Worm (Caenorhabditis elegans) whole organism, L4 larva: Measurements from ENCODE around the gene phf-32.

Experiments
- T20F7.1 ChIP-seq: fragments of 200-800 bp; sonication (Bioruptor generic); optimal IDR thresholded peaks from 2 replicates; lab custom pipeline; 2018; ENCODE audit warnings: mild to moderate bottlenecking, missing genetic modification characterization, missing compliant biosample characterization
- Y48G9A.11 ChIP-seq: fragments of 200-800 bp; sonication (Bioruptor generic); IDR thresholded peaks from 2 replicates; pipeline ENCODE4 v1.3.6; 2022; ENCODE audit warnings: missing genetic modification reagents, missing genetic modification characterization, missing compliant biosample characterization
- ZK546.5 ChIP-seq, 2 experiments: sonication (generic microtip); optimal IDR thresholded peaks; 2 replicates each; lab custom pipeline; 2017; ENCODE audit warnings: missing biosample characterization in 2 of 2, missing genetic modification characterization in 2 of 2
- aha-1 ChIP-seq: fragments of 150-350 bp; peaks from one replicate; lab custom pipeline; 2014; ENCODE audit warnings: missing biosample characterization, missing genetic modification characterization
- aly-2 ChIP-seq: sonication (generic microtip); optimal IDR thresholded peaks from 2 replicates; lab custom pipeline; 2018; ENCODE audit warnings: missing biosample characterization, missing genetic modification characterization
- ama-1 ChIP-seq: fragments of 150-350 bp; optimal IDR thresholded peaks from 2 replicates; lab custom pipeline; 2014; ENCODE audit warnings: inconsistent platforms, mixed read lengths
- arid-1 ChIP-seq: fragments of 200-800 bp; sonication (Bioruptor generic); conservative IDR thresholded peaks from 2 replicates; pipeline ENCODE4 v1.3.6; 2022; ENCODE audit warnings: missing genetic modification reagents, missing genetic modification characterization, missing compliant biosample characterization
- attf-4 ChIP-seq: sonication (generic microtip); optimal IDR thresholded peaks from 3 replicates; lab custom pipeline; 2017; ENCODE audit warnings: missing biosample characterization, missing genetic modification characterization
- ceh-28 ChIP-seq: fragments of 150-350 bp; optimal IDR thresholded peaks from 2 replicates; lab custom pipeline; 2014; ENCODE audit warnings: missing biosample characterization, missing genetic modification reagents, missing genetic modification characterization
- ceh-32 ChIP-seq: sonication (generic microtip); optimal IDR thresholded peaks from 2 replicates; lab custom pipeline; 2016; ENCODE audit warnings: mild to moderate bottlenecking, missing genetic modification characterization, missing compliant biosample characterization; ENCODE audit not compliant: poor library complexity
- ceh-44 ChIP-seq: fragments of 200-800 bp; sonication (Bioruptor generic); IDR thresholded peaks from 2 replicates; pipeline ENCODE4 v1.3.6; 2022; ENCODE audit warnings: missing genetic modification reagents, missing genetic modification characterization, missing compliant biosample characterization
- ces-1 ChIP-seq: fragments of 150-350 bp; sonication (generic microtip); optimal IDR thresholded peaks from 4 replicates; lab custom pipeline; 2014; ENCODE audit warnings: missing biosample characterization, missing genetic modification reagents, missing genetic modification characterization
- cey-2 ChIP-seq: sonication (generic microtip); optimal IDR thresholded peaks from 3 replicates; lab custom pipeline; 2017; ENCODE audit warnings: missing genetic modification characterization, mild to moderate bottlenecking, missing compliant biosample characterization, antibody characterized with exemption, borderline replicate concordance; ENCODE audit not compliant: insufficient read depth
- ctbp-1 ChIP-seq: fragments of 200-800 bp; sonication (Bioruptor generic); IDR thresholded peaks from 2 replicates; pipeline ENCODE4 v1.3.6; 2022; ENCODE audit warnings: missing genetic modification reagents, missing genetic modification characterization, missing compliant biosample characterization
- daf-16 ChIP-seq, 3 experiments: sonication (generic microtip); optimal IDR thresholded peaks; 2 replicates each; lab custom pipeline; 2016 to 2017; ENCODE audit warnings: missing genetic modification characterization in 3 of 3, missing genetic modification reagents in 3 of 3, mild to moderate bottlenecking in 2 of 3, missing compliant biosample characterization in 2 of 3, missing biosample characterization in 1 of 3, moderate library complexity in 1 of 3
- daf-19 ChIP-seq: fragments of 200-800 bp; sonication (Bioruptor generic); conservative IDR thresholded peaks from 2 replicates; pipeline ENCODE4 v1.3.6; 2022; ENCODE audit warnings: missing genetic modification characterization, missing compliant biosample characterization
- dmd-6 ChIP-seq: fragments of 200-800 bp; sonication (Bioruptor generic); IDR thresholded peaks from 2 replicates; pipeline ENCODE4 v1.3.6; 2022; ENCODE audit warnings: missing genetic modification reagents, missing genetic modification characterization, missing compliant biosample characterization
- egl-27 ChIP-seq: sonication (generic microtip); optimal IDR thresholded peaks from 3 replicates; lab custom pipeline; 2017; ENCODE audit warnings: missing biosample characterization, missing genetic modification reagents, missing genetic modification characterization
- egl-43 ChIP-seq: fragments of 200-800 bp; sonication (Bioruptor generic); IDR thresholded peaks from 2 replicates; pipeline ENCODE4 v1.3.6; 2022; ENCODE audit warnings: missing genetic modification reagents, missing genetic modification characterization, missing compliant biosample characterization
- fkh-10 ChIP-seq: fragments of 150-350 bp; optimal IDR thresholded peaks from 2 replicates; lab custom pipeline; 2014; ENCODE audit warnings: missing biosample characterization, missing genetic modification reagents, missing genetic modification characterization
- hlh-11 ChIP-seq: fragments of 200-800 bp; sonication (Bioruptor generic); optimal IDR thresholded peaks from 2 replicates; lab custom pipeline; 2018; ENCODE audit warnings: mild to moderate bottlenecking, missing genetic modification characterization, missing compliant biosample characterization
- hmg-1.1 ChIP-seq: fragments of 200-800 bp; sonication (Bioruptor generic); IDR thresholded peaks from 2 replicates; pipeline ENCODE4 v1.3.6; 2022; ENCODE audit warnings: missing genetic modification reagents, missing genetic modification characterization, missing compliant biosample characterization
- lim-7 ChIP-seq: fragments of 200-800 bp; sonication (Bioruptor generic); IDR thresholded peaks from 2 replicates; pipeline ENCODE4 v1.3.6; 2022; ENCODE audit warnings: missing genetic modification characterization, missing compliant biosample characterization
- lin-1 ChIP-seq: fragments of 200-800 bp; sonication (Bioruptor generic); IDR thresholded peaks from 2 replicates; pipeline ENCODE4 v1.3.6; 2022; ENCODE audit warnings: missing genetic modification reagents, missing genetic modification characterization, missing compliant biosample characterization
- lin-13 ChIP-seq: fragments of 150-350 bp; optimal IDR thresholded peaks from 2 replicates; lab custom pipeline; 2014; ENCODE audit warnings: missing biosample characterization, missing genetic modification reagents, missing genetic modification characterization
- lsy-2 ChIP-seq, 2 experiments: fragments of 150-350 bp in 1 of 2; sonication (generic microtip) in 1 of 2; optimal IDR thresholded peaks; 2 replicates each; lab custom pipeline; 2014 to 2017; ENCODE audit warnings: missing biosample characterization in 2 of 2, missing genetic modification characterization in 2 of 2
- mes-2 ChIP-seq: sonication (generic microtip); optimal IDR thresholded peaks from 2 replicates; lab custom pipeline; 2016; ENCODE audit warnings: missing genotype, mild to moderate bottlenecking, missing genetic modification characterization, missing compliant biosample characterization; ENCODE audit not compliant: poor library complexity, severe bottlenecking
- mxl-3 ChIP-seq: fragments of 200-800 bp; sonication (Bioruptor generic); optimal IDR thresholded peaks from 2 replicates; lab custom pipeline; 2018; ENCODE audit warnings: mild to moderate bottlenecking, missing genetic modification characterization, missing compliant biosample characterization
- nhr-41 ChIP-seq: fragments of 200-800 bp; sonication (Bioruptor generic); IDR thresholded peaks from 2 replicates; pipeline ENCODE4 v1.3.6; 2022; ENCODE audit warnings: missing genetic modification reagents, missing genetic modification characterization, missing compliant biosample characterization
- nhr-48 ChIP-seq: sonication (generic microtip); optimal IDR thresholded peaks from 2 replicates; lab custom pipeline; 2016; ENCODE audit warnings: mild to moderate bottlenecking, missing genetic modification characterization, missing compliant biosample characterization
- nhr-6 ChIP-seq: fragments of 150-350 bp; optimal IDR thresholded peaks from 2 replicates; lab custom pipeline; 2014; ENCODE audit warnings: missing biosample characterization, missing genetic modification characterization
- nhr-76 ChIP-seq: fragments of 150-350 bp; optimal IDR thresholded peaks from 2 replicates; lab custom pipeline; 2014; ENCODE audit warnings: missing biosample characterization, missing genetic modification characterization
- nhr-77 ChIP-seq: fragments of 150-350 bp; optimal IDR thresholded peaks from 2 replicates; lab custom pipeline; 2014; ENCODE audit warnings: missing biosample characterization, missing genetic modification characterization
- rbr-2 ChIP-seq: sonication (generic microtip); optimal IDR thresholded peaks from 2 replicates; lab custom pipeline; 2016; ENCODE audit warnings: missing genotype, missing genetic modification characterization, missing compliant biosample characterization
- saeg-2 ChIP-seq: fragments of 200-800 bp; sonication (Bioruptor generic); IDR thresholded peaks from 2 replicates; pipeline ENCODE4 v1.3.6; 2022; ENCODE audit warnings: missing genetic modification reagents, missing genetic modification characterization, missing compliant biosample characterization
- set-16 ChIP-seq: fragments of 200-800 bp; sonication (Bioruptor generic); IDR thresholded peaks from 2 replicates; pipeline ENCODE4 v1.3.6; 2022; ENCODE audit warnings: missing genetic modification reagents, missing genetic modification characterization, missing compliant biosample characterization
- spr-1 ChIP-seq: sonication (generic microtip); optimal IDR thresholded peaks from 2 replicates; lab custom pipeline; 2016; ENCODE audit warnings: mild to moderate bottlenecking, missing genetic modification characterization, missing compliant biosample characterization
- spr-3 ChIP-seq: fragments of 200-800 bp; sonication (Bioruptor generic); optimal IDR thresholded peaks from 2 replicates; lab custom pipeline; 2018; ENCODE audit warnings: mild to moderate bottlenecking, missing genetic modification characterization, missing compliant biosample characterization
- tra-1 ChIP-seq: fragments of 200-800 bp; sonication (Bioruptor generic); IDR thresholded peaks from 2 replicates; pipeline ENCODE4 v1.3.6; 2022; ENCODE audit warnings: missing genetic modification reagents, missing genetic modification characterization, missing compliant biosample characterization
- unc-39 ChIP-seq: sonication (generic microtip); optimal IDR thresholded peaks from 2 replicates; lab custom pipeline; 2017; ENCODE audit warnings: missing biosample characterization, missing genetic modification characterization
- vab-7 ChIP-seq: fragments of 200-800 bp; sonication (Bioruptor generic); IDR thresholded peaks from 2 replicates; pipeline ENCODE4 v1.3.6; 2022; ENCODE audit warnings: missing genetic modification reagents, missing genetic modification characterization, missing compliant biosample characterization
- zag-1 ChIP-seq: fragments of 150-350 bp; optimal IDR thresholded peaks from 2 replicates; lab custom pipeline; 2014; ENCODE audit warnings: missing biosample characterization, missing genetic modification characterization
- zfp-3 ChIP-seq: fragments of 200-800 bp; sonication (Bioruptor generic); conservative IDR thresholded peaks from 2 replicates; pipeline ENCODE4 v1.3.6; 2022; ENCODE audit warnings: missing genetic modification reagents, missing genetic modification characterization, missing compliant biosample characterization
- zip-2 ChIP-seq: fragments of 150-350 bp; optimal IDR thresholded peaks from 2 replicates; lab custom pipeline; 2014; ENCODE audit warnings: missing biosample characterization, missing genetic modification characterization

The phf-32 gene

DNA sequence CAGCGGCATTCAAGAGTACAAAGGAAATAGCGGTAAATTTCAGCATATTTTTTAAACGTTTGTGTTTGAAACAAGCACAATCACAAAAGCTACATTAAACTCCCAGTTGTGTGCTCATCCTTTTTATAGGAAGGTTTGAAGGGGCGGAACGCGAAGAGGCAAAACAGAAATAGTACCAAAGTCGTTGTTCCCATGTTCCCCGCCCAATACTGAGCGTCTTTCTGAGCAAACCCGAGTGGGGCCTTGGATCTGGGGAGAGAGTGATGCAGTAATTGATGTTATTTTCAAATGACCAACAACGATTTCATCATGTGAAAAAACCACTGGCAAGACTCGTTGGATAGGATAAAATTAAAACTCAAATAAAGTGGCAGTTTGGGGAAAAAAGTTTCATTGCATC, 34.7 kb downstream of the phf-32 start, which contains the start of gene zig-2:
zig-2 (minus strand) TSS at position 101 of the 400 bp plus-strand sequence.
- TF ChIP-seq ZK546.5 (tag; optimal IDR thresholded peaks at IDR 0.05; lab: Kevin White, UChicago) (no peak), mes-2 (tag; lab: Kevin White, UChicago) (no peak), daf-16 (GFP tag; optimal IDR thresholded peaks at IDR 0.05; lab: Kevin White, UChicago) (no peak), daf-16 (tag; optimal IDR thresholded peaks at IDR 0.05; lab: Kevin White, UChicago) (no peak), mxl-3 (GFP tag; lab: Kevin White, UChicago) (no peak), Y48G9A.11 (GFP tag; lab: Robert Waterston, UW) (no peak), aly-2 (tag; lab: Kevin White, UChicago) (no peak), daf-19 (no peak), attf-4 (tag; lab: Kevin White, UChicago) (no peak), egl-27 (tag; lab: Kevin White, UChicago) (no peak), zip-2 (no peak), ces-1 (GFP tag; lab: Kevin White, UChicago) (no peak), T20F7.1 (GFP tag; lab: Kevin White, UChicago) (no peak), fkh-10 (GFP tag; lab: Kevin White, UChicago) (no peak)

DNA sequence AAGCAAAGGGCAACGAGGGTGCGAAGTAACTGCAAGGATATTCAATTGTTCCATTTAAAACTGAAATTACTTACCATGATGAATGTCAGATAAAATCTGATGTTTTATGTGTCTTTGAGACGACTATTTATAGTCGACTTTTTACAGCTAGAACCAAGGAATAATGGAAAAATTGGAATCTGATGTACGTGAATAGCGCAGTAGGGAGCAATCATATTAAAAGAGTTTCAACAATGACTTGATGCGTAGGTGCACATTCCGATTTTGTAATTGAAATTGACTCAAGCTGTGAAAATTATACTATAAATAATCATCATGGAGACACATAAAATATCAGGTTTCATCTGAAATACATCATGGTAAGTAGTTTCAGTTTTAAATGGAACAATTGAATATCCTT, 36.6 kb downstream of the phf-32 start, which contains the start of the genes nspc-9 and nspc-10:
nspc-9 (minus strand) TSS at position 101 of the 400 bp plus-strand sequence.
nspc-10 (plus strand) TSS at position 331 of the 400 bp plus-strand sequence.
- TF ChIP-seq tra-1 (GFP tag; lab: Robert Waterston, UW) (no peak), nhr-77 (no peak), ceh-44 (GFP tag; lab: Robert Waterston, UW) (no peak), unc-39 (tag; lab: Kevin White, UChicago) (no peak), aha-1 (tag; lab: Kevin White, UChicago) (no peak), nhr-41 (GFP tag; lab: Robert Waterston, UW) (no peak), lin-1 (GFP tag; lab: Robert Waterston, UW) (no peak), Y48G9A.11 (GFP tag; lab: Robert Waterston, UW) (no peak), ama-1 (lab: Kevin White, UChicago) (no peak)

DNA sequence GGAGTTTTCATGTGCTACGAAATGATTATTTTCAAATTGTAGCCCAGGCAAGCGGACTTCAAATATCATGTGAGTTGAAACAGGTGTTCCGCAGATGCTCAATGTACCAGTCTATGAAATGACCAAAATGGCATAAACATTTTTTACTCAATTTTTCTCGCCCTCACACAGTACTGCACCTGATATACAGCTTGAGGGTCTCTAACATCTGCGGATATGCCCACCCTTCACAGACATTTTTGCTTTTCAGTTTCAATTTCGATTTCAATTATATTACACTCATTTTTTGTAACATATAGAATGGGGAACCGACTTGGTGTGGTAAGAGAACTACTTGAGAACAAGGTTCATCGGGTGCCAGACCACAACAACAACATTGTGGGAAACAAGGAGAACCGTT, 40.1 kb downstream of the phf-32 start, which contains the start of gene F42F12.11:
F42F12.11 (plus strand) TSS at position 301 of the 400 bp plus-strand sequence.
- peak; percentile 10 for TF ChIP-seq aha-1 (tag; lab: Kevin White, UChicago)
- TF ChIP-seq arid-1 (GFP tag; lab: Robert Waterston, UW), result no peak
- TF ChIP-seq lin-13 (GFP tag; lab: Kevin White, UChicago), result no peak

DNA sequence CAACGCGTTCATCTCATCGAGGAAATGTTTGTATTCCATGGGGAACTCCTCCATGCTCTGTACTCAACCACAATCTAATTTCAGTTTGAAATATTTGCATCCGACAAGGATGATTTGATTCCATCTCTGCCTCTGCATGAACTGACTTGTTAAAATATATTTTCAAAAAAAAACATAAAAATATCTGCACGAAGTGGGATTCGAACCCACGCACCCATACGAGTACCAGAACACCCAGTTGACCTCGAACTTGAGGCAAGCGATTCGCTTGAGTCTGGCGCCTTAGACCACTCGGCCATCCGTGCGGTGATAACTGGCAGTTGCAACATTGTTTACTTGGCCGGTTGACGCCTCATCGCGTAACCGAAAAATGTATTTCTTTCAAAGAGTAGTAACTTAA, 41.2 kb downstream of the phf-32 start:
- TF ChIP-seq zag-1 (tag; lab: Kevin White, UChicago) (no peak), hmg-1.1 (GFP tag; lab: Robert Waterston, UW) (peak; percentile 78), rbr-2 (tag; lab: Kevin White, UChicago) (peak; percentile 28), mxl-3 (GFP tag; lab: Kevin White, UChicago) (peak; percentile 53), arid-1 (GFP tag; lab: Robert Waterston, UW) (peak; percentile 52; the same call in 1 of the 2 replicates), egl-43 (GFP tag; lab: Robert Waterston, UW) (no peak; the same call in none of the 2 replicates), ceh-32 (tag; lab: Kevin White, UChicago) (no peak), vab-7 (GFP tag; lab: Robert Waterston, UW) (peak; percentile 88), hlh-11 (peak; percentile 51), cey-2 (tag; lab: Kevin White, UChicago) (no peak), spr-3 (GFP tag; lab: Kevin White, UChicago) (peak; percentile 35), nhr-6 (tag; lab: Kevin White, UChicago) (peak; percentile 32), nhr-48 (tag; lab: Kevin White, UChicago) (no peak), nhr-76 (tag; lab: Kevin White, UChicago) (no peak), lim-7 (GFP tag; lab: Robert Waterston, UW) (peak; percentile 85), tra-1 (GFP tag; lab: Robert Waterston, UW) (peak; percentile 63; the same call in 1 of the 2 replicates), lin-13 (GFP tag; lab: Kevin White, UChicago) (peak; percentile 14), daf-16 (GFP tag; optimal IDR thresholded peaks at IDR 0.05; lab: Kevin White, UChicago) (peak; percentile 22 to 59), daf-16 (tag; optimal IDR thresholded peaks at IDR 0.05; lab: Kevin White, UChicago) (peak; percentile 67), saeg-2 (GFP tag; lab: Robert Waterston, UW) (peak; percentile 62; the same call in 1 of the 2 replicates), spr-1 (tag; lab: Kevin White, UChicago) (peak; percentile 10), ctbp-1 (GFP tag; lab: Robert Waterston, UW) (peak; percentile 52; the same call in 1 of the 2 replicates), lsy-2 (tag; optimal IDR thresholded peaks at IDR 0.05; lab: Kevin White, UChicago) (no peak), zfp-3 (GFP tag; lab: Robert Waterston, UW) (0 out of 2 replicates have a peak, but pooled peaks have one; percentile 53), ceh-28 (no peak), set-16 (GFP tag; lab: Robert Waterston, UW) (no peak), dmd-6 (GFP tag; lab: Robert Waterston, UW) (peak; percentile 54)
